Worm (Caenorhabditis elegans) whole organism, young adult: ENCODE measurements around the gene zipt-15.
A peak's percentile ranks its signal among the peaks of the same experiment; 100 is the strongest.

Experiments used
- D2030.7 ChIP-seq: fragments of 200-800 bp; sonication (Bioruptor generic); IDR thresholded peaks from 2 replicates; pipeline ENCODE4 v1.3.6; 2022; ENCODE audit warnings: missing genetic modification reagents, missing genetic modification characterization, missing compliant biosample characterization
- F22D6.2 ChIP-seq: sonication (generic microtip); optimal IDR thresholded peaks from 2 replicates; lab custom pipeline; 2016; ENCODE audit warnings: mild to moderate bottlenecking, missing genetic modification characterization, missing compliant biosample characterization
- F39B2.1 ChIP-seq: fragments of 200-800 bp; sonication (Bioruptor generic); IDR thresholded peaks from 2 replicates; pipeline ENCODE4 v1.3.6; 2022; ENCODE audit warnings: missing genetic modification reagents, missing genetic modification characterization, missing compliant biosample characterization
- Y67H2A.10 ChIP-seq: fragments of 200-800 bp; sonication (Bioruptor generic); conservative IDR thresholded peaks from 2 replicates; pipeline ENCODE4 v1.3.6; 2022; ENCODE audit warnings: missing genetic modification reagents, missing genetic modification characterization, missing compliant biosample characterization
- atf-7 ChIP-seq: sonication (generic microtip); optimal IDR thresholded peaks from 2 replicates; lab custom pipeline; 2017; ENCODE audit warnings: mild to moderate bottlenecking, missing genetic modification characterization, missing compliant biosample characterization
- athp-1 ChIP-seq: sonication (generic microtip); optimal IDR thresholded peaks from 2 replicates; lab custom pipeline; 2017; ENCODE audit warnings: mild to moderate bottlenecking, missing genetic modification characterization, missing compliant biosample characterization
- attf-5 ChIP-seq: fragments of 200-800 bp; sonication (Bioruptor generic); optimal IDR thresholded peaks from 2 replicates; lab custom pipeline; 2018; ENCODE audit warnings: mild to moderate bottlenecking, missing genetic modification characterization, missing compliant biosample characterization
- cebp-1 ChIP-seq, 2 experiments: fragments of 200-800 bp in 1 of 2; sonication (Bioruptor generic) in 1 of 2; sonication (generic microtip) in 1 of 2; IDR thresholded peaks in 1 of 2; optimal IDR thresholded peaks in 1 of 2; 2 replicates each; pipeline versions ENCODE4 v1.3.6 to Lab custom; 2017 to 2022; ENCODE audit warnings: missing compliant biosample characterization in 2 of 2, missing genetic modification characterization in 2 of 2, mild to moderate bottlenecking in 1 of 2, missing genetic modification reagents in 1 of 2, moderate library complexity in 1 of 2
- ceh-100 ChIP-seq: fragments of 200-800 bp; sonication (Bioruptor generic); IDR thresholded peaks from 2 replicates; pipeline ENCODE4 v1.3.6; 2022; ENCODE audit warnings: missing genetic modification reagents, missing genetic modification characterization, missing compliant biosample characterization
- ceh-40 ChIP-seq: fragments of 200-800 bp; sonication (Bioruptor generic); IDR thresholded peaks from 2 replicates; pipeline ENCODE4 v1.3.6; 2022; ENCODE audit warnings: missing genetic modification characterization, missing compliant biosample characterization
- ceh-58 ChIP-seq: fragments of 200-800 bp; sonication (Bioruptor generic); IDR thresholded peaks from 2 replicates; pipeline ENCODE4 v1.3.6; 2022; ENCODE audit warnings: missing genetic modification characterization, missing compliant biosample characterization
- ceh-91 ChIP-seq: fragments of 200-800 bp; sonication (Bioruptor generic); IDR thresholded peaks from 2 replicates; pipeline ENCODE4 v1.3.6; 2022; ENCODE audit warnings: missing genetic modification reagents, missing genetic modification characterization, missing compliant biosample characterization
- die-1 ChIP-seq: sonication (generic microtip); optimal IDR thresholded peaks from 2 replicates; lab custom pipeline; 2016; ENCODE audit warnings: missing genotype, mild to moderate bottlenecking, missing genetic modification characterization, missing compliant biosample characterization
- egl-44 ChIP-seq: fragments of 200-800 bp; sonication (Bioruptor generic); IDR thresholded peaks from 2 replicates; pipeline ENCODE4 v1.3.6; 2022; ENCODE audit warnings: missing genetic modification reagents, missing genetic modification characterization, missing compliant biosample characterization
- ekl-4 ChIP-seq: fragments of 200-800 bp; sonication (Bioruptor generic); IDR thresholded peaks from 2 replicates; pipeline ENCODE4 v1.3.6; 2022; ENCODE audit warnings: missing genetic modification reagents, missing genetic modification characterization, missing compliant biosample characterization
- hlh-26 ChIP-seq: fragments of 200-800 bp; sonication (Bioruptor generic); conservative IDR thresholded peaks from 2 replicates; pipeline ENCODE4 v1.3.6; 2022; ENCODE audit warnings: missing genetic modification reagents, missing genetic modification characterization, missing compliant biosample characterization
- hmg-20 ChIP-seq: fragments of 200-800 bp; sonication (Bioruptor generic); IDR thresholded peaks from 2 replicates; pipeline ENCODE4 v1.3.6; 2022; ENCODE audit warnings: missing genetic modification reagents, missing genetic modification characterization, missing compliant biosample characterization
- hrde-1 ChIP-seq: sonication (generic microtip); optimal IDR thresholded peaks from 2 replicates; lab custom pipeline; 2016; ENCODE audit warnings: missing genetic modification characterization, mild to moderate bottlenecking, missing compliant biosample characterization, moderate library complexity, missing genotype, missing genetic modification reagents, borderline replicate concordance
- lin-54 ChIP-seq: fragments of 200-800 bp; sonication (Bioruptor generic); optimal IDR thresholded peaks from 2 replicates; lab custom pipeline; 2018; ENCODE audit warnings: mild to moderate bottlenecking, missing genetic modification characterization, missing compliant biosample characterization
- lsl-1 ChIP-seq: fragments of 200-800 bp; sonication (Bioruptor generic); optimal IDR thresholded peaks from 2 replicates; lab custom pipeline; 2018; ENCODE audit warnings: mild to moderate bottlenecking, missing genetic modification characterization, moderate library complexity, missing compliant biosample characterization
- madf-6 ChIP-seq: fragments of 200-800 bp; sonication (Bioruptor generic); IDR thresholded peaks from 2 replicates; pipeline ENCODE4 v1.3.6; 2022; ENCODE audit warnings: missing genetic modification reagents, missing genetic modification characterization, missing compliant biosample characterization
- madf-8 ChIP-seq: fragments of 200-800 bp; sonication (Bioruptor generic); conservative IDR thresholded peaks from 2 replicates; pipeline ENCODE4 v1.3.6; 2022; ENCODE audit warnings: missing genetic modification reagents, missing genetic modification characterization, missing compliant biosample characterization
- nhr-80 ChIP-seq: sonication (generic microtip); optimal IDR thresholded peaks from 2 replicates; lab custom pipeline; 2016; ENCODE audit warnings: missing genetic modification characterization, missing compliant biosample characterization
- pbrm-1 ChIP-seq: fragments of 200-800 bp; sonication (Bioruptor generic); IDR thresholded peaks from 2 replicates; pipeline ENCODE4 v1.3.6; 2022; ENCODE audit warnings: missing genetic modification reagents, missing genetic modification characterization, missing compliant biosample characterization
- pha-4 ChIP-seq: fragments of 150-350 bp; sonication (generic microtip); optimal IDR thresholded peaks from 2 replicates; lab custom pipeline; 2014; ENCODE audit warnings: missing biosample characterization, missing genetic modification reagents, missing genetic modification characterization
- sdz-38 ChIP-seq: sonication (generic microtip); optimal IDR thresholded peaks from 2 replicates; lab custom pipeline; 2016; ENCODE audit warnings: missing genotype, missing genetic modification characterization, missing compliant biosample characterization
- snpc-1.3 ChIP-seq: sonication (generic microtip); optimal IDR thresholded peaks from 2 replicates; lab custom pipeline; 2017; ENCODE audit warnings: missing genetic modification characterization, mild to moderate bottlenecking, missing compliant biosample characterization, antibody characterized with exemption, moderate library complexity, missing genotype, missing genetic modification reagents; ENCODE audit not compliant: insufficient read depth
- snpc-3.4 ChIP-seq: sonication (generic microtip); optimal IDR thresholded peaks from 2 replicates; lab custom pipeline; 2017; ENCODE audit warnings: missing genetic modification characterization, mild to moderate bottlenecking, missing compliant biosample characterization, antibody characterized with exemption, moderate library complexity, missing genotype, missing genetic modification reagents
- snpc-4 ChIP-seq, 5 experiments: fragments of 150-350 bp in 1 of 5; sonication (generic microtip) in 4 of 5; optimal IDR thresholded peaks; 2 replicates each; lab custom pipeline; 2014 to 2018; ENCODE audit warnings: missing genetic modification characterization in 5 of 5, missing biosample characterization in 3 of 5, antibody characterized with exemption in 2 of 5, mild to moderate bottlenecking in 2 of 5, missing compliant biosample characterization in 2 of 5, missing genotype in 2 of 5, moderate library complexity in 2 of 5, missing genetic modification reagents in 1 of 5
- tlf-1 ChIP-seq: fragments of 200-800 bp; sonication (Bioruptor generic); optimal IDR thresholded peaks from 2 replicates; lab custom pipeline; 2018; ENCODE audit warnings: mild to moderate bottlenecking, missing genetic modification characterization, missing compliant biosample characterization
- zfh-2 ChIP-seq: fragments of 200-800 bp; sonication (Bioruptor generic); conservative IDR thresholded peaks from 2 replicates; pipeline ENCODE4 v1.3.6; 2022; ENCODE audit warnings: missing genetic modification reagents, missing genetic modification characterization, missing compliant biosample characterization
- zim-3 ChIP-seq: sonication (generic microtip); optimal IDR thresholded peaks from 2 replicates; lab custom pipeline; 2017; ENCODE audit warnings: mild to moderate bottlenecking, missing genetic modification characterization, moderate library complexity, missing compliant biosample characterization
- ztf-22 ChIP-seq: fragments of 200-800 bp; sonication (Bioruptor generic); optimal IDR thresholded peaks from 2 replicates; lab custom pipeline; 2018; ENCODE audit warnings: mild to moderate bottlenecking, missing genetic modification characterization, moderate library complexity, missing compliant biosample characterization
- ztf-28 ChIP-seq: fragments of 200-800 bp; sonication (Bioruptor generic); IDR thresholded peaks from 2 replicates; pipeline ENCODE4 v1.3.6; 2022; ENCODE audit warnings: missing genetic modification reagents, missing genetic modification characterization, missing compliant biosample characterization
- ztf-6 ChIP-seq: fragments of 200-800 bp; sonication (Bioruptor generic); IDR thresholded peaks from 2 replicates; pipeline ENCODE4 v1.3.6; 2022; ENCODE audit warnings: missing genetic modification reagents, missing genetic modification characterization, missing compliant biosample characterization

The zipt-15 gene

DNA sequence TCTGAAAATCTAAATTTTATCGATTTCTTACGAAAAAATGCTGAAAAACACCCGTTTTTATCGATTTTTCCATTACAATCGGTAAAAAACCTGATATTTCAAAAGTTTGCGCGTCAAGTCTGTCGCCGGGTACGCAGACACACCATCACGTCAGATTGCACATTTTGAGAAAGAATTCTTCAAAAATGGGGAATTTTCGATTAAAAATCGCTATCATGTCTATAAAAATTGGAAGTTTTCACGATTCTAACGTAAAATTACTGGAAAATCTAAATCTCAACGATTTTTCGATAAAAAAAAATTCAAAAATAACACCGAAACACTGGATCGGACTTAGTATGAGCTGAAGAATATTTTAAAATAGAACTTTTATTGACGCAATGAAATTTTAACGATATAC, 30.5 kb downstream of the zipt-15 start, which contains the start of gene F56B3.4:
Gene F56B3.4 (minus strand): TSS at position 1 of the 400 bp plus-strand sequence.
- TF ChIP-seq snpc-3.4 (tag; lab: Kevin White, UChicago) = peak; percentile 32
- peak; percentile 22 for TF ChIP-seq snpc-4 (GFP tag; optimal IDR thresholded peaks at IDR 0.05; lab: Kevin White, UChicago)
- TF ChIP-seq snpc-4 (tag; optimal IDR thresholded peaks at IDR 0.05; lab: Kevin White, UChicago) = no peak
- TF ChIP-seq lsl-1 (GFP tag; lab: Kevin White, UChicago) = peak; percentile 16
- TF ChIP-seq D2030.7 (GFP tag; lab: Robert Waterston, UW) = peak; percentile 17; the same call in 1 of the 2 replicates
- no peak for TF ChIP-seq ztf-6 (GFP tag; lab: Robert Waterston, UW)
- no peak for TF ChIP-seq zim-3 (tag; lab: Kevin White, UChicago)
- TF ChIP-seq ceh-100 = no peak
- no peak for TF ChIP-seq cebp-1 (GFP tag; IDR thresholded peaks at IDR 0.05; lab: Robert Waterston, UW)
- TF ChIP-seq cebp-1 (tag; optimal IDR thresholded peaks at IDR 0.05; lab: Kevin White, UChicago) = no peak
- TF ChIP-seq madf-6 = peak; percentile 43; the same call in 1 of the 2 replicates
- no peak for TF ChIP-seq atf-7 (tag; lab: Kevin White, UChicago)
- no peak for TF ChIP-seq sdz-38
- TF ChIP-seq F22D6.2 = no peak
- peak; percentile 57 for TF ChIP-seq snpc-1.3 (tag; lab: Kevin White, UChicago)
- TF ChIP-seq lin-54 (GFP tag; lab: Kevin White, UChicago) = peak; percentile 8
- TF ChIP-seq egl-44 (GFP tag; lab: Robert Waterston, UW) = no peak
- TF ChIP-seq Y67H2A.10 (GFP tag; lab: Robert Waterston, UW) = no peak
- TF ChIP-seq F39B2.1 (GFP tag; lab: Robert Waterston, UW) = no peak
- no peak for TF ChIP-seq ceh-91 (GFP tag; lab: Robert Waterston, UW)
- TF ChIP-seq madf-8 (GFP tag; lab: Robert Waterston, UW) = no peak
- peak; percentile 15 for TF ChIP-seq hrde-1 (tag; lab: Kevin White, UChicago)
- TF ChIP-seq attf-5 (GFP tag; lab: Kevin White, UChicago) = no peak
- no peak for TF ChIP-seq ztf-28 (GFP tag; lab: Robert Waterston, UW)

DNA sequence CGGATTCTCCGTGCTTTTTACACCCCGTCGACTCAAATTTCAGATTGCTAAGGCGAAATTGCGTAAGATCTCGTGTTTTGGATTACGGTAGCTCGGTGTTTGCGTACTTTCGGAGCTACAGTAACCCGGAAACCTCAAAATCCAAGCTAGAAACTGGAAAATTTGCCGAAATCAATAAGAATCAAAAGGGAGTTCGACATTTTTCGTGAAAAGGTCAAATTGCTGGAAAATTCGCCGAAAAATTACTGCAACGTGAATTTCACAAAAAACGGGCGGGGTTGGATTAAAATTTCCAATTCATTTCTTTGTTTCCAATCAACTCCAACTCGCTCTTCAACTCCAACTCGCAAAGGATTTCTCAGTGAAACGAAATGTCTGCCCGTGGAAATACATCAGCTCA, 37.0 kb downstream of the zipt-15 start, which contains the start of gene F56B3.6:
Gene F56B3.6 (plus strand): TSS at position 301 of the 400 bp plus-strand sequence.
- TF ChIP-seq ekl-4 (GFP tag; lab: Robert Waterston, UW) (no peak), zfh-2 (GFP tag; lab: Robert Waterston, UW) (no peak), pha-4 (no peak), tlf-1 (no peak), madf-6 (no peak), ztf-6 (GFP tag; lab: Robert Waterston, UW) (no peak), ceh-91 (GFP tag; lab: Robert Waterston, UW) (no peak), hmg-20 (GFP tag; lab: Robert Waterston, UW) (no peak), die-1 (no peak), pbrm-1 (GFP tag; lab: Robert Waterston, UW) (no peak), hlh-26 (GFP tag; lab: Robert Waterston, UW) (no peak), ceh-40 (GFP tag; lab: Robert Waterston, UW) (no peak), ztf-22 (GFP tag; lab: Kevin White, UChicago) (no peak), F39B2.1 (GFP tag; lab: Robert Waterston, UW) (no peak), athp-1 (no peak), nhr-80 (no peak), cebp-1 (GFP tag; IDR thresholded peaks at IDR 0.05; lab: Robert Waterston, UW) (no peak), cebp-1 (tag; optimal IDR thresholded peaks at IDR 0.05; lab: Kevin White, UChicago) (no peak), ceh-58 (no peak)
